Worm (Caenorhabditis elegans): ENCODE results near the gene Y54G2A.49.

DNA sequence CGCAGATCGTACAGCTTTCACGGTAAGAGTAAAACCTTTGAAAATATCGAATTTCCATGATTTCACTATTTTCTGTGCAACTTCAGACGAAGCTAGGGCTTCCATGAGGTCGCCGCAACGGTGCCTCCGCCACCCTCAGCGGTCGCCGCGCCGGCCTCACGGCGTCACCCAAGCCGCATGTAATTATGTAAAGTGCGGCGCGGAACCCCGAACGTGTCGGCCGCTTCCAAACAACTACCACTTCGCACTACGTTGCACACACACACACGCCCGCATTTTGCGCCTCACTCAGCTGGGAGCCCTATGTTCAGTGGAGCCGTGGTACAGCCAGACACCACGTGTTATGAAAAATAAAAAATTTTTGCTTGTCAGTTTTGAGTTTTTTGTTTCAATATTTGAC lies 36.0 kb downstream of the Y54G2A.49 start:
- TF ChIP-seq gei-8 (GFP tag; optimal IDR thresholded peaks at IDR 0.05): no peak
- TF ChIP-seq pqm-1 (tag; optimal IDR thresholded peaks at IDR 0.05): no peak
- no peak for TF ChIP-seq pha-4 (GFP tag; IDR thresholded peaks at IDR 0.05)
- TF ChIP-seq pha-4 (tag; optimal IDR thresholded peaks at IDR 0.05): no peak
- TF ChIP-seq egl-43 (GFP tag; IDR thresholded peaks at IDR 0.05): no peak
- TF ChIP-seq nhr-48 (tag; optimal IDR thresholded peaks at IDR 0.05): no peak
- no peak for TF ChIP-seq ceh-82 (tag; optimal IDR thresholded peaks at IDR 0.05)
- TF ChIP-seq unc-62 (GFP tag; optimal IDR thresholded peaks at IDR 0.05 in 1 of 2): no peak
- no peak for TF ChIP-seq unc-62 (tag; optimal IDR thresholded peaks at IDR 0.05)
- no peak for TF ChIP-seq F10B5.3 (tag; optimal IDR thresholded peaks at IDR 0.05)

Data from whole organism, L4 larva.